Fruit fly (Drosophila melanogaster): ENCODE measurements around the gene Epp.

DNA sequence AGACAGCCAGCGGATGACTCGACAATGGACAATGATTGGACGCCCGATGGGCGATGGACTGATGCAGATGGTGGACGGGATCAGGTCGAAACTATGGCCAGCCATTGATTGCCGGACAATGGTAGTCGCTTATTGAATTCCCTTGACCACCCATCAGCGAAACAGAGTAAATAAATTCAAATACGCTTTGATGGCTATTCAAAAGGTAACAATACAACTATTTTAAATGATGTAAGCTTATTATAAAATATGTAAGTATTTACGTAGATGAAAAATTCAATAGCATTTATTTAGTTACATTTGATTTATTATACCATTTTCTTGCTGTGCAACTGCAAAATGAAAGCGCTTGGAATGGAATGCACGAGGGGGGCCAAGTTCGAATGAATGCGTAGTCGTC is 21.9 kb upstream of the Epp start:
- TF ChIP-seq pan (optimal IDR thresholded peaks at IDR 0.05) (no peak), GATAd (GFP tag; optimal IDR thresholded peaks at IDR 0.05) (no peak), usp (GFP tag; optimal IDR thresholded peaks at IDR 0.05) (no peak), sage (GFP tag; optimal IDR thresholded peaks at IDR 0.05) (no peak)

Measured in whole organism, wandering third instar larva.